Worm (Caenorhabditis elegans) whole organism, L4 larva: Measurements from ENCODE around the gene mrps-9.

Source experiments
- F37D6.2 ChIP-seq: sonication (generic microtip); optimal IDR thresholded peaks from 2 replicates; lab custom pipeline; 2016; ENCODE audit warnings: mild to moderate bottlenecking, missing genetic modification characterization, missing compliant biosample characterization
- ZK546.5 ChIP-seq, 2 experiments: sonication (generic microtip); optimal IDR thresholded peaks; 2 replicates each; lab custom pipeline; 2017; ENCODE audit warnings: missing biosample characterization in 2 of 2, missing genetic modification characterization in 2 of 2
- attf-4 ChIP-seq: sonication (generic microtip); optimal IDR thresholded peaks from 3 replicates; lab custom pipeline; 2017; ENCODE audit warnings: missing biosample characterization, missing genetic modification characterization
- daf-8 ChIP-seq: fragments of 200-800 bp; sonication (Bioruptor generic); IDR thresholded peaks from 2 replicates; pipeline ENCODE4 v1.3.6; 2022; ENCODE audit warnings: missing genetic modification characterization, missing compliant biosample characterization
- dve-1 ChIP-seq: sonication (generic microtip); optimal IDR thresholded peaks from 2 replicates; lab custom pipeline; 2017; ENCODE audit warnings: antibody characterized with exemption, mild to moderate bottlenecking, missing genetic modification characterization, missing compliant biosample characterization; ENCODE audit not compliant: insufficient read depth
- jun-1 ChIP-seq: fragments of 150-350 bp; optimal IDR thresholded peaks from 2 replicates; lab custom pipeline; 2014; ENCODE audit warnings: missing biosample characterization, missing genetic modification reagents, missing genetic modification characterization
- lsy-2 ChIP-seq, 2 experiments: fragments of 150-350 bp in 1 of 2; sonication (generic microtip) in 1 of 2; optimal IDR thresholded peaks; 2 replicates each; lab custom pipeline; 2014 to 2017; ENCODE audit warnings: missing biosample characterization in 2 of 2, missing genetic modification characterization in 2 of 2
- nhr-76 ChIP-seq: fragments of 150-350 bp; optimal IDR thresholded peaks from 2 replicates; lab custom pipeline; 2014; ENCODE audit warnings: missing biosample characterization, missing genetic modification characterization
- snpc-1.2 ChIP-seq: fragments of 200-800 bp; sonication (Bioruptor generic); IDR thresholded peaks from 2 replicates; pipeline ENCODE4 v1.3.6; 2022; ENCODE audit warnings: missing genetic modification reagents, missing genetic modification characterization, missing compliant biosample characterization
- tra-1 ChIP-seq: fragments of 200-800 bp; sonication (Bioruptor generic); IDR thresholded peaks from 2 replicates; pipeline ENCODE4 v1.3.6; 2022; ENCODE audit warnings: missing genetic modification reagents, missing genetic modification characterization, missing compliant biosample characterization
- ztf-11 ChIP-seq: fragments of 150-350 bp; optimal IDR thresholded peaks from 2 replicates; lab custom pipeline; 2014; ENCODE audit warnings: missing biosample characterization, missing genetic modification characterization

DNA sequence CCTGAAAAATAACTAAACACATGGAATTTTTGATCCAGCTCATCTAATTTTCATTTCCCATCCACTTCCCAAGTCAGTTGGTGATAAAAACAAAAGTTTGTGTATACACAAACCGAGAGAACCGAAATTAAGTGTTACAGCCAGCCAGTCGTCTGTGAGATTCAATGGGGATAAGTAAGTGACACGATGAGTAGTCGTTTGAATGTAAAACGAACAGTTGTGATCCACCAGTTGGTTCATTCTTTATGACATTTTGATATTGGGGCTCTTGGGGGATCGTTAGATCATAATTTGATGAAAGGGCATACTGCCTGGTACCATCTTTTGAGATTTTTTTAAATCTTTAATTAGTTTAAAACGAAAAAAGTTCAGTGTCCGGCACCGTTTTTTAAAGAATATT is 21.0 kb downstream of the mrps-9 start:
- TF ChIP-seq F37D6.2 (tag; lab: Kevin White, UChicago) (no peak), ztf-11 (tag; lab: Kevin White, UChicago) (no peak), tra-1 (GFP tag; lab: Robert Waterston, UW) (no peak), lsy-2 (tag; optimal IDR thresholded peaks at IDR 0.05; lab: Kevin White, UChicago) (no peak), ZK546.5 (tag; optimal IDR thresholded peaks at IDR 0.05; lab: Kevin White, UChicago) (no peak), dve-1 (tag; lab: Kevin White, UChicago) (no peak), daf-8 (GFP tag; lab: Robert Waterston, UW) (no peak), nhr-76 (tag; lab: Kevin White, UChicago) (no peak), snpc-1.2 (GFP tag; lab: Robert Waterston, UW) (no peak), jun-1 (no peak), attf-4 (no peak)
